Fruit fly (Drosophila melanogaster) S2 (cell line): ENCODE measurements around the gene ICA69.

Experiments used
- CG8478 ChIP-seq: fragments of >200 bp; optimal IDR thresholded peaks from 2 replicates; lab custom pipeline; 2018
- CTCF ChIP-seq, 2 experiments: fragments of >200 bp; optimal IDR thresholded peaks; 2 replicates each; lab custom pipeline; 2018

dm6 chr3L:21121353-21121752 lies 9.9 kb upstream of the ICA69 start, which contains the start of gene CG43938:
- no peak for TF ChIP-seq CG8478
- no peak for TF ChIP-seq CTCF (optimal IDR thresholded peaks at IDR 0.05; lab: Kevin White, UChicago)
